Worm (Caenorhabditis elegans) whole organism, young adult: ENCODE data around the gene H43I07.4.

Experiments
- T07F8.4 ChIP-seq: sonication (generic microtip); optimal IDR thresholded peaks from 2 replicates; lab custom pipeline; 2016; ENCODE audit warnings: mild to moderate bottlenecking, missing genetic modification characterization, moderate library complexity, missing compliant biosample characterization
- Y79H2A.3 ChIP-seq: fragments of 200-800 bp; sonication (Bioruptor generic); conservative IDR thresholded peaks from 2 replicates; pipeline ENCODE4 v1.3.6; 2022; ENCODE audit warnings: missing genetic modification reagents, missing genetic modification characterization, missing compliant biosample characterization
- ama-1 ChIP-seq, 3 experiments: fragments of 150-350 bp in 1 of 3; sonication (generic microtip) in 2 of 3; optimal IDR thresholded peaks; 2 replicates each; lab custom pipeline; 2014 to 2018; ENCODE audit warnings: missing biosample characterization in 2 of 3, missing genetic modification characterization in 2 of 3, missing genetic modification reagents in 2 of 3
- aptf-3 ChIP-seq: fragments of 200-800 bp; sonication (Bioruptor generic); IDR thresholded peaks from 2 replicates; pipeline ENCODE4 v1.3.6; 2022; ENCODE audit warnings: missing genetic modification characterization, missing compliant biosample characterization
- attf-3 ChIP-seq: fragments of 200-800 bp; sonication (Bioruptor generic); conservative IDR thresholded peaks from 2 replicates; pipeline ENCODE4 v1.3.6; 2022; ENCODE audit warnings: missing genetic modification reagents, missing genetic modification characterization, missing compliant biosample characterization
- ekl-4 ChIP-seq: fragments of 200-800 bp; sonication (Bioruptor generic); IDR thresholded peaks from 2 replicates; pipeline ENCODE4 v1.3.6; 2022; ENCODE audit warnings: missing genetic modification reagents, missing genetic modification characterization, missing compliant biosample characterization
- lin-40 ChIP-seq: sonication (generic microtip); optimal IDR thresholded peaks from 2 replicates; lab custom pipeline; 2016; ENCODE audit warnings: missing genetic modification characterization, mild to moderate bottlenecking, missing compliant biosample characterization, missing genotype, missing genetic modification reagents
- lir-1 ChIP-seq: fragments of 200-800 bp; sonication (Bioruptor generic); conservative IDR thresholded peaks from 2 replicates; pipeline ENCODE4 v1.3.6; 2022; ENCODE audit warnings: missing genetic modification reagents, missing genetic modification characterization, missing compliant biosample characterization
- nfya-2 ChIP-seq: fragments of 200-800 bp; sonication (Bioruptor generic); IDR thresholded peaks from 2 replicates; pipeline ENCODE4 v1.3.6; 2022; ENCODE audit warnings: missing genetic modification reagents, missing genetic modification characterization, missing compliant biosample characterization
- snpc-4 ChIP-seq, 5 experiments: fragments of 150-350 bp in 1 of 5; sonication (generic microtip) in 4 of 5; optimal IDR thresholded peaks; 2 replicates each; lab custom pipeline; 2014 to 2018; ENCODE audit warnings: missing genetic modification characterization in 5 of 5, missing biosample characterization in 3 of 5, antibody characterized with exemption in 2 of 5, mild to moderate bottlenecking in 2 of 5, missing compliant biosample characterization in 2 of 5, missing genotype in 2 of 5, moderate library complexity in 2 of 5, missing genetic modification reagents in 1 of 5
- unc-62 ChIP-seq: fragments of 150-350 bp; optimal IDR thresholded peaks from 2 replicates; lab custom pipeline; 2014; ENCODE audit warnings: missing biosample characterization, missing genetic modification reagents, missing genetic modification characterization

ce11 chrV:4185885-4186284, 30.1 kb upstream of the H43I07.4 start:
- TF ChIP-seq snpc-4 (GFP tag; optimal IDR thresholded peaks at IDR 0.05; lab: Kevin White, UChicago) = no peak
- TF ChIP-seq snpc-4 (tag; optimal IDR thresholded peaks at IDR 0.05; lab: Kevin White, UChicago) = no peak
- no peak for TF ChIP-seq nfya-2
- no peak for TF ChIP-seq attf-3
- no peak for TF ChIP-seq lir-1 (GFP tag; lab: Robert Waterston, UW)
- TF ChIP-seq lin-40 (tag; lab: Kevin White, UChicago) = no peak
- TF ChIP-seq T07F8.4 (tag; lab: Kevin White, UChicago) = no peak
- TF ChIP-seq ama-1 (optimal IDR thresholded peaks at IDR 0.05; lab: Kevin White, UChicago) = no peak
- TF ChIP-seq ama-1 (GFP tag; optimal IDR thresholded peaks at IDR 0.05; lab: Kevin White, UChicago) = no peak
- TF ChIP-seq unc-62 (GFP tag; lab: Kevin White, UChicago) = no peak
- TF ChIP-seq aptf-3 (GFP tag; lab: Robert Waterston, UW) = no peak
- no peak for TF ChIP-seq Y79H2A.3 (GFP tag; lab: Robert Waterston, UW)
- TF ChIP-seq ekl-4 (GFP tag; lab: Robert Waterston, UW) = no peak
